Worm (Caenorhabditis elegans) whole organism, L3 larva: Measurements from ENCODE around the gene kvs-4.

ENCODE experiments used
- egl-27 ChIP-seq: sonication (generic microtip); optimal IDR thresholded peaks from 4 replicates; lab custom pipeline; 2017; ENCODE audit warnings: missing biosample characterization, missing genetic modification reagents, missing genetic modification characterization
- nhr-237 ChIP-seq: fragments of 150-350 bp; optimal IDR thresholded peaks from 2 replicates; lab custom pipeline; 2014; ENCODE audit warnings: missing biosample characterization, missing genetic modification characterization
- nhr-28 ChIP-seq: fragments of 150-350 bp; optimal IDR thresholded peaks from 2 replicates; lab custom pipeline; 2014; ENCODE audit warnings: missing biosample characterization, missing genetic modification characterization
- nhr-76 ChIP-seq: fragments of 150-350 bp; sonication (generic microtip); optimal IDR thresholded peaks from 5 replicates; lab custom pipeline; 2014; ENCODE audit warnings: missing biosample characterization, missing genetic modification characterization
- tbx-2 ChIP-seq: sonication (generic microtip); optimal IDR thresholded peaks from 2 replicates; lab custom pipeline; 2016; ENCODE audit warnings: mild to moderate bottlenecking, missing genetic modification characterization, missing compliant biosample characterization
- unc-39 ChIP-seq: sonication (generic microtip); optimal IDR thresholded peaks from 4 replicates; lab custom pipeline; 2017; ENCODE audit warnings: missing biosample characterization, missing genetic modification characterization
- zag-1 ChIP-seq: fragments of 150-350 bp; optimal IDR thresholded peaks from 2 replicates; lab custom pipeline; 2014; ENCODE audit warnings: missing biosample characterization, missing genetic modification characterization

DNA sequence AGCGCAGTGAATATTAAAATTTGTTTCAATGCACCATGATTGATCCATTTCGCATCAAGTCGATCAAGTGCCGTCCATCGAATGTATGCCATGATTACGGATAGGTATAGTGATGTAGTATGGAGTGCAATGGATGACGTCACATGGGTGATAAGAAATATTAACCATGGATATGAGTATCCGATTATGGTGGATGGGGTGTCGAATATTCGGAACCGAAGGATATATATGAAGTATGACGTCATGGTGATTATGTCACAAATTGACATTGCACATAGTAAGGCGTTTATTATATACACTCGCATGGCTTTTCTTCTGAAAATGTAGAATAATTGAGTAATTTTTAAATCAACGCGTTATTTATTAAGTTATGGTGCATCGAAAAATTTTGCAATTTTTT is 18.3 kb upstream of the kvs-4 start:
- no peak for TF ChIP-seq nhr-76 (tag; lab: Kevin White, UChicago)
- TF ChIP-seq tbx-2 (tag; lab: Kevin White, UChicago): no peak
- TF ChIP-seq nhr-28 (tag; lab: Kevin White, UChicago): no peak
- TF ChIP-seq egl-27: no peak
- TF ChIP-seq unc-39: no peak
- no peak for TF ChIP-seq zag-1 (tag; lab: Kevin White, UChicago)
- no peak for TF ChIP-seq nhr-237 (tag; lab: Kevin White, UChicago)
